Worm (Caenorhabditis elegans) whole organism, L3 larva: Measurements from ENCODE around the gene C07A12.2.

Source experiments
- ZK546.5 ChIP-seq: sonication (generic microtip); optimal IDR thresholded peaks from 2 replicates; lab custom pipeline; 2017; ENCODE audit warnings: missing biosample characterization, missing genetic modification characterization
- ama-1 ChIP-seq: fragments of 150-350 bp; optimal IDR thresholded peaks from 2 replicates; lab custom pipeline; 2018
- ceh-16 ChIP-seq: sonication (generic microtip); optimal IDR thresholded peaks from 2 replicates; lab custom pipeline; 2017; ENCODE audit warnings: missing biosample characterization, missing genetic modification characterization
- ceh-28 ChIP-seq: fragments of 150-350 bp; optimal IDR thresholded peaks from 2 replicates; lab custom pipeline; 2014; ENCODE audit warnings: missing biosample characterization, missing genetic modification reagents, missing genetic modification characterization
- ceh-82 ChIP-seq: fragments of 150-350 bp; optimal IDR thresholded peaks from 2 replicates; lab custom pipeline; 2014; ENCODE audit warnings: missing biosample characterization, missing genetic modification characterization
- ceh-9 ChIP-seq: sonication (generic microtip); optimal IDR thresholded peaks from 2 replicates; lab custom pipeline; 2018; ENCODE audit warnings: missing biosample characterization, missing genetic modification characterization
- daf-12 ChIP-seq: fragments of 150-350 bp; optimal IDR thresholded peaks from 2 replicates; lab custom pipeline; 2014; ENCODE audit warnings: missing biosample characterization, missing genetic modification reagents, missing genetic modification characterization
- egl-5 ChIP-seq: fragments of 150-350 bp; optimal IDR thresholded peaks from 2 replicates; lab custom pipeline; 2017; ENCODE audit warnings: missing biosample characterization, missing genetic modification reagents, missing genetic modification characterization, inconsistent platforms
- elt-1 ChIP-seq: fragments of 150-350 bp; optimal IDR thresholded peaks from 2 replicates; lab custom pipeline; 2014; ENCODE audit warnings: missing biosample characterization, missing genetic modification characterization
- elt-2 ChIP-seq: sonication (generic microtip); optimal IDR thresholded peaks from 2 replicates; lab custom pipeline; 2016; ENCODE audit warnings: missing genetic modification reagents, mild to moderate bottlenecking, missing genetic modification characterization, missing compliant biosample characterization
- elt-3 ChIP-seq, 3 experiments: fragments of 150-350 bp in 1 of 3; sonication (generic microtip) in 2 of 3; optimal IDR thresholded peaks; 2 replicates in 2 of 3; 4 replicates in 1 of 3; lab custom pipeline; 2014 to 2017; ENCODE audit warnings: missing biosample characterization in 3 of 3, missing genetic modification characterization in 3 of 3
- eor-1 ChIP-seq, 2 experiments: fragments of 150-350 bp; optimal IDR thresholded peaks; 2 replicates each; lab custom pipeline; 2014 to 2018; ENCODE audit warnings: missing biosample characterization in 2 of 2, missing genetic modification characterization in 2 of 2
- fkh-10 ChIP-seq: sonication (generic microtip); optimal IDR thresholded peaks from 2 replicates; lab custom pipeline; 2017; ENCODE audit warnings: missing biosample characterization, missing genetic modification reagents, missing genetic modification characterization
- fkh-2 ChIP-seq: fragments of 150-350 bp; optimal IDR thresholded peaks from 2 replicates; lab custom pipeline; 2014; ENCODE audit warnings: missing biosample characterization, missing genetic modification reagents, missing genetic modification characterization
- fos-1 ChIP-seq: fragments of 150-350 bp; optimal IDR thresholded peaks from 2 replicates; lab custom pipeline; 2014; ENCODE audit warnings: missing biosample characterization, missing genetic modification characterization
- hmg-11 ChIP-seq: sonication (generic microtip); optimal IDR thresholded peaks from 2 replicates; lab custom pipeline; 2016; ENCODE audit warnings: missing genetic modification characterization, missing compliant biosample characterization
- lin-15B ChIP-seq: fragments of 150-350 bp; optimal IDR thresholded peaks from 2 replicates; lab custom pipeline; 2014; ENCODE audit warnings: missing biosample characterization, missing genetic modification characterization
- lin-39 ChIP-seq: fragments of 150-350 bp; optimal IDR thresholded peaks from 2 replicates; lab custom pipeline; 2018; ENCODE audit warnings: missing biosample characterization, missing genetic modification reagents, missing genetic modification characterization
- mdl-1 ChIP-seq: fragments of 150-350 bp; optimal IDR thresholded peaks from 2 replicates; lab custom pipeline; 2014; ENCODE audit warnings: missing biosample characterization, missing genetic modification characterization
- mml-1 ChIP-seq: fragments of 150-350 bp; sonication (generic microtip); optimal IDR thresholded peaks from 3 replicates; lab custom pipeline; 2014; ENCODE audit warnings: missing biosample characterization, missing genetic modification characterization
- nfya-1 ChIP-seq: sonication (generic microtip); optimal IDR thresholded peaks from 2 replicates; lab custom pipeline; 2017; ENCODE audit warnings: missing genetic modification characterization, mild to moderate bottlenecking, missing compliant biosample characterization, antibody characterized with exemption, moderate library complexity; ENCODE audit not compliant: insufficient read depth
- nhr-12 ChIP-seq: fragments of 150-350 bp; optimal IDR thresholded peaks from 2 replicates; lab custom pipeline; 2014; ENCODE audit warnings: missing biosample characterization, missing genetic modification characterization
- nhr-23 ChIP-seq: fragments of 150-350 bp; optimal IDR thresholded peaks from 2 replicates; lab custom pipeline; 2014; ENCODE audit warnings: missing biosample characterization, missing genetic modification reagents, missing genetic modification characterization
- nhr-25 ChIP-seq: sonication (generic microtip); optimal IDR thresholded peaks from 2 replicates; lab custom pipeline; 2017; ENCODE audit warnings: missing biosample characterization, missing genetic modification characterization
- nhr-43 ChIP-seq: sonication (generic microtip); optimal IDR thresholded peaks from 2 replicates; lab custom pipeline; 2016; ENCODE audit warnings: mild to moderate bottlenecking, missing genetic modification characterization, missing compliant biosample characterization; ENCODE audit not compliant: poor library complexity, severe bottlenecking
- nhr-67 ChIP-seq: fragments of 150-350 bp; optimal IDR thresholded peaks from 2 replicates; lab custom pipeline; 2014; ENCODE audit warnings: missing biosample characterization, missing genetic modification characterization
- nhr-76 ChIP-seq: fragments of 150-350 bp; sonication (generic microtip); optimal IDR thresholded peaks from 5 replicates; lab custom pipeline; 2014; ENCODE audit warnings: missing biosample characterization, missing genetic modification characterization
- nhr-77 ChIP-seq: fragments of 150-350 bp; optimal IDR thresholded peaks from 2 replicates; lab custom pipeline; 2014; ENCODE audit warnings: missing biosample characterization, missing genetic modification characterization
- pha-4 ChIP-seq: fragments of 150-350 bp; optimal IDR thresholded peaks from 2 replicates; lab custom pipeline; 2014; ENCODE audit warnings: missing biosample characterization, missing genetic modification reagents, missing genetic modification characterization
- pqm-1 ChIP-seq: fragments of 150-350 bp; optimal IDR thresholded peaks from 2 replicates; lab custom pipeline; 2017; ENCODE audit warnings: missing biosample characterization, missing genetic modification characterization, inconsistent platforms
- sea-2 ChIP-seq: fragments of 150-350 bp; sonication (generic microtip); optimal IDR thresholded peaks from 4 replicates; lab custom pipeline; 2014; ENCODE audit warnings: missing biosample characterization, missing genetic modification reagents, missing genetic modification characterization
- skn-1 ChIP-seq: fragments of 150-350 bp; optimal IDR thresholded peaks from 2 replicates; lab custom pipeline; 2014; ENCODE audit warnings: missing biosample characterization, missing genetic modification characterization
- unc-39 ChIP-seq: sonication (generic microtip); optimal IDR thresholded peaks from 4 replicates; lab custom pipeline; 2017; ENCODE audit warnings: missing biosample characterization, missing genetic modification characterization
- ztf-11 ChIP-seq: fragments of 150-350 bp; optimal IDR thresholded peaks from 2 replicates; lab custom pipeline; 2014; ENCODE audit warnings: missing biosample characterization, missing genetic modification characterization
- ztf-4 ChIP-seq: fragments of 150-350 bp; optimal IDR thresholded peaks from 2 replicates; lab custom pipeline; 2014; ENCODE audit warnings: missing biosample characterization, missing genetic modification characterization

C07A12.2 gene

DNA sequence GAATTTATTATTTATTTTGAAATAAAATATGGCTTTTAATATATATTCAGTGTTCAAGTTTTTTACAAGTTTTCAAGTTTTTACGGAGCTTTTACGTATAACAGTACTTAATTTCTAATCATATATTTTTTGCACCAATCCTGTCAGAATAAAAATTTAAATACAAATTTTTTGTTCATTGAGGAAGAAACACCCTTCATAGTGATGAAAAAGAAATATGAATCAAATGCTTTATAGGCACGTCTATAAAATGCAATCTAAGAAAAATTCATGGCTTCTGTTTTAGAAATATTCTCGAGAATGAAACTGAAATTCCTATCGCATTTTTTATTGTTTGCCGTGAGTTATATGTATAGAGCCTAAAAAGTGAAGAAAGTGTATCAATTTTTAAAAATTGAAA, 42.0 kb downstream of the C07A12.2 start, which contains the start of gene C05E11.2:
C05E11.2 (plus strand) TSS at position 301 of the 400 bp plus-strand sequence.
- TF ChIP-seq elt-1 (tag; lab: Kevin White, UChicago) (no peak), lin-15B (tag; lab: Kevin White, UChicago) (no peak), ztf-11 (tag; lab: Kevin White, UChicago) (no peak), pqm-1 (tag; lab: Kevin White, UChicago) (no peak), nfya-1 (tag; lab: Kevin White, UChicago) (no peak), ceh-9 (tag; lab: Kevin White, UChicago) (no peak), fos-1 (tag; lab: Kevin White, UChicago) (no peak), daf-12 (no peak), ZK546.5 (tag; lab: Kevin White, UChicago) (no peak), fkh-10 (GFP tag; lab: Kevin White, UChicago) (no peak), ceh-28 (tag; lab: Kevin White, UChicago) (no peak), ama-1 (lab: Kevin White, UChicago) (no peak)

DNA sequence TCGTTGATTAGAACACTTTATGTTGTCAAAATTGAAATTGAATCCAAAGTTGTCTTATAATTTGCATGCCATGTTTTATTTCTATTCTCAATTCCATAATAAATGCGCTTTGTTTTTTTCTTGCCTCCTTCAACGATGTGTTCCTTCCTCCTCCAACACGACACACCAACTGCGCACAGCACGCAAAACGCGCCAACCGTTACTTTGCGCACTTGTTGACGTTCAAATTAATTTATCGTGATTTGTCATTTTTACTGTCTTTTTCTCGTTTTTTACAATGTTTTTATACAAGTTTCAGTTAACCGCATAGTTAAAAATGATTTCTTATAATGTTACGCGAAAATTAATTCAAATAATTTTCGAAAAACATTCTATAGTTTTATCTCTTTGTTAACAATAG, 43.3 kb downstream of the C07A12.2 start:
- TF ChIP-seq lin-15B (tag; lab: Kevin White, UChicago) = peak; percentile 44
- no peak for TF ChIP-seq nhr-43 (tag; lab: Kevin White, UChicago)
- no peak for TF ChIP-seq nhr-76 (tag; lab: Kevin White, UChicago)
- TF ChIP-seq elt-2 (tag; lab: Kevin White, UChicago) = peak; percentile 12
- peak; percentile 59 for TF ChIP-seq nhr-25 (tag; lab: Kevin White, UChicago)
- TF ChIP-seq elt-1 (tag; lab: Kevin White, UChicago) = no peak
- peak; percentile 53 for TF ChIP-seq nhr-23 (tag; lab: Kevin White, UChicago)
- no peak for TF ChIP-seq fkh-10 (GFP tag; lab: Kevin White, UChicago)
- TF ChIP-seq ama-1 (lab: Kevin White, UChicago) = no peak
- TF ChIP-seq hmg-11 (tag; lab: Kevin White, UChicago) = peak; percentile 55
- no peak for TF ChIP-seq mdl-1 (tag; lab: Kevin White, UChicago)
- peak; percentile 54 for TF ChIP-seq nfya-1 (tag; lab: Kevin White, UChicago)
- no peak for TF ChIP-seq sea-2
- no peak for TF ChIP-seq ztf-11 (tag; lab: Kevin White, UChicago)
- TF ChIP-seq mml-1 (tag; lab: Kevin White, UChicago) = no peak
- peak; percentile 61 for TF ChIP-seq pha-4 (tag; lab: Kevin White, UChicago)
- no peak for TF ChIP-seq ceh-16 (tag; lab: Kevin White, UChicago)
- peak; percentile 2 for TF ChIP-seq ceh-28 (tag; lab: Kevin White, UChicago)
- peak; percentile 13 for TF ChIP-seq egl-5 (tag; lab: Kevin White, UChicago)
- no peak for TF ChIP-seq nhr-67 (tag; lab: Kevin White, UChicago)
- TF ChIP-seq ceh-82 (tag; lab: Kevin White, UChicago) = no peak
- no peak for TF ChIP-seq unc-39 (tag; lab: Kevin White, UChicago)
- TF ChIP-seq eor-1 (tag; optimal IDR thresholded peaks at IDR 0.05; lab: Kevin White, UChicago) = no peak

DNA sequence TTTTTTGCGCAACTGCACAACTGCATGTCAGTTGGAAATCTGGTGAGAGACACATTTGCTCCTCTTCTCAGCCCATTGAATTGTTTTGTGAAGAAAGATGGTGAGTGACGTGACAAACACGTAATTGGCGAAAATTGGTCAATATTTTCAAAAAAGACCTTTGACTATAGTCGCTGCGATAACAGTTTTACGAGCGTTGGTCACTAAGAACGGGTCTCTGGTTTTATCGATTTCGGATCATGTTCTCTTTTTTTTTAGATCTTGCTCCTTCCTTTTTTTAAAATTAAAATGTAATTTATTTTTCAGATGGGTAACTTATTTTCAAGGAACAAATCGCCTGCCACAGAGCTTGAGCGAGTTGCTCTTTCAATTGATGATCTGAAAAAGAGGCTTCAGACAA, 43.8 kb downstream of the C07A12.2 start, which contains the start of gene lnp-1:
lnp-1 (plus strand) TSS at position 301 of the 400 bp plus-strand sequence.
- TF ChIP-seq nfya-1 (tag; lab: Kevin White, UChicago) (no peak), nhr-25 (tag; lab: Kevin White, UChicago) (no peak), skn-1 (no peak), nhr-12 (tag; lab: Kevin White, UChicago) (no peak), nhr-77 (tag; lab: Kevin White, UChicago) (no peak), hmg-11 (tag; lab: Kevin White, UChicago) (no peak), mml-1 (tag; lab: Kevin White, UChicago) (no peak), fkh-2 (tag; lab: Kevin White, UChicago) (no peak), ceh-28 (tag; lab: Kevin White, UChicago) (no peak), lin-15B (tag; lab: Kevin White, UChicago) (no peak), eor-1 (tag; optimal IDR thresholded peaks at IDR 0.05; lab: Kevin White, UChicago) (no peak), egl-5 (tag; lab: Kevin White, UChicago) (no peak), elt-2 (tag; lab: Kevin White, UChicago) (no peak), lin-39 (tag; lab: Kevin White, UChicago) (no peak), pha-4 (tag; lab: Kevin White, UChicago) (no peak)

DNA sequence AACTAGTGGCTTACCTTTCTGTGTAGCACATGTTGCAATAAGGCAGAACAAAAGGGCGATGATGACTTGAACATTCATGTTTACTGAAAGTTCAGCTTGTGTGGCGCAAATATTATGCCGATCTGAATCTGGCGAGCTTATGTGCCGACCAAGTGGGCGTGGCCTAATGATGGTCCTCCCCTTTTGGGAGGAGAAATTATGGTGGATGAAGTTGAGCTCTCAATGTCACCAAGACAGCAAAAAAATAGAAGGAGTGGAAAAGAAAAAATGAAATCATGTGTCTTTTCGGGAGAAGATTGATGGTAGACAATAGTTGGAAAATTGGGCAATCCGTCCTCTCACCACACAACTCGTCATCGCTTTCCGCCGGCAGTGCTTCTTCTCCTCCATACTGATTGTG, 47.6 kb downstream of the C07A12.2 start, which contains the start of gene flp-12:
flp-12 (minus strand) TSS at position 101 of the 400 bp plus-strand sequence.
- peak; percentile 23 for TF ChIP-seq lin-39 (tag; lab: Kevin White, UChicago)
- TF ChIP-seq elt-3 (tag; optimal IDR thresholded peaks at IDR 0.05; lab: Kevin White, UChicago) = no peak
- no peak for TF ChIP-seq ztf-4 (tag; lab: Kevin White, UChicago)
